Fruit fly (Drosophila melanogaster): ENCODE measurements around the gene Gart.

Gene Gart

dm6 chr2L:7023614-7024259, at the start of gene Gart (continued):
- TF ChIP-seq CG31627 (GFP tag; optimal IDR thresholded peaks at IDR 0.05) (peak; percentile 89), CG6163 (GFP tag; IDR thresholded peaks at IDR 0.05) (peak; percentile 80), CG9139 (GFP tag; optimal IDR thresholded peaks at IDR 0.05) (no peak), Hr4 (GFP tag; optimal IDR thresholded peaks at IDR 0.05) (peak; percentile 73), Eip93F (GFP tag; optimal IDR thresholded peaks at IDR 0.05) (peak; percentile 77), vri (GFP tag; optimal IDR thresholded peaks at IDR 0.05) (peak; percentile 87), CG7368 (GFP tag; optimal IDR thresholded peaks at IDR 0.05) (peak; percentile 13), CG8319 (GFP tag; optimal IDR thresholded peaks at IDR 0.05) (no peak), CG32006 (GFP tag; optimal IDR thresholded peaks at IDR 0.05) (peak; percentile 74)

DNA sequence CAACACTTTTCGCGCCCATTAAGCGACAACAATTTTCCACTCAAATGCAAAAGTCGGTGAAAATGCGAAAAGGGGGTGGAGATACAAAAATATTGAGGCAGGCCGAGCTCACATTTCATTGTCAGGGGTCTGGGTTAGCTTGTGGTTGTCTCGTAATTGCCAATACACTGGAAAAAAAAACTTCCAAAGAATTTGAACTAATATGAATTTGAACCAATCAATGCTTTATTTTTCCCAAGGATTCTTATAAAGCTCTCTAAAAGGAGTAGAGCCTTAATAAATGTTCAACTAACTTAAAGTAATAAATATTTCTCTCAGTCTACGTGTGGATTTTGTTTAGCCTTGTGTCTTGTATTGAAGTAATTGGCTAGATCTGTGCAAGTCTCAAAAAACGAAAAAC, 49.3 kb upstream of the Gart start:
- TF ChIP-seq CG11902 (GFP tag; optimal IDR thresholded peaks at IDR 0.05) (no peak), CG11294 (GFP tag; IDR thresholded peaks at IDR 0.05) (peak; percentile 58), CG6808 (GFP tag; optimal IDR thresholded peaks at IDR 0.05) (no peak), CG6792 (GFP tag; optimal IDR thresholded peaks at IDR 0.05) (peak; percentile 10), CG34406 (GFP tag; optimal IDR thresholded peaks at IDR 0.05) (no peak), CG4318 (GFP tag; optimal IDR thresholded peaks at IDR 0.05) (peak; percentile 43), CG10669 (GFP tag; optimal IDR thresholded peaks at IDR 0.05) (peak; percentile 32), CG16779 (tag; optimal IDR thresholded peaks at IDR 0.05) (no peak), CG1621 (tag; optimal IDR thresholded peaks at IDR 0.05) (no peak), fd85E (GFP tag; optimal IDR thresholded peaks at IDR 0.05) (no peak), CG3032 (tag; optimal IDR thresholded peaks at IDR 0.05) (peak; percentile 13), CG11762 (GFP tag; optimal IDR thresholded peaks at IDR 0.05; ENCODE audit: insufficient read depth) (peak; percentile 21), CG3919 (GFP tag; optimal IDR thresholded peaks at IDR 0.05) (peak; percentile 52), lz (GFP tag; optimal IDR thresholded peaks at IDR 0.05) (no peak), dac (GFP tag; optimal IDR thresholded peaks at IDR 0.05) (peak; percentile 48), CG8632 (GFP tag; optimal IDR thresholded peaks at IDR 0.05) (peak; percentile 1), topi (GFP tag; optimal IDR thresholded peaks at IDR 0.05) (peak; percentile 26), Eip75B (GFP tag; optimal IDR thresholded peaks at IDR 0.05) (peak; percentile 15), CG31627 (GFP tag; optimal IDR thresholded peaks at IDR 0.05) (peak; percentile 14), Met (GFP tag; optimal IDR thresholded peaks at IDR 0.05) (no peak), Blimp-1 (GFP tag; optimal IDR thresholded peaks at IDR 0.05) (no peak), Hr39 (GFP tag; optimal IDR thresholded peaks at IDR 0.05) (peak; percentile 8), Sox14 (GFP tag; optimal IDR thresholded peaks at IDR 0.05) (peak; percentile 22), CG9139 (GFP tag; optimal IDR thresholded peaks at IDR 0.05) (no peak), spab (GFP tag; optimal IDR thresholded peaks at IDR 0.05) (peak; percentile 14), achi (GFP tag; optimal IDR thresholded peaks at IDR 0.05) (peak; percentile 44), pdm3 (GFP tag; optimal IDR thresholded peaks at IDR 0.05) (peak; percentile 57), vri (GFP tag; optimal IDR thresholded peaks at IDR 0.05) (no peak), OdsH (GFP tag; optimal IDR thresholded peaks at IDR 0.05) (peak; percentile 56), acj6 (GFP tag; optimal IDR thresholded peaks at IDR 0.05) (peak; percentile 45), eg (GFP tag; IDR thresholded peaks at IDR 0.05) (peak; percentile 82), CG6163 (GFP tag; IDR thresholded peaks at IDR 0.05) (peak; percentile 77; the same call in 2 of the 3 replicates), Eip78C (GFP tag) (peak; percentile 85), Sox15 (GFP tag; optimal IDR thresholded peaks at IDR 0.05) (no peak), Ets21C (GFP tag; optimal IDR thresholded peaks at IDR 0.05) (no peak), fd59A (GFP tag; optimal IDR thresholded peaks at IDR 0.05) (no peak), salr (GFP tag; optimal IDR thresholded peaks at IDR 0.05) (peak in 1 of 2 experiments; percentile 46), CG32006 (GFP tag; optimal IDR thresholded peaks at IDR 0.05) (peak; percentile 80), CG6854 (GFP tag; optimal IDR thresholded peaks at IDR 0.05) (no peak), CG8119 (GFP tag; IDR thresholded peaks at IDR 0.05) (peak; percentile 75), CG15336 (GFP tag; IDR thresholded peaks at IDR 0.05) (peak; percentile 77), svp (GFP tag) (no peak), net (GFP tag; optimal IDR thresholded peaks at IDR 0.05) (peak; percentile 26), ss (GFP tag; optimal IDR thresholded peaks at IDR 0.05) (no peak), Ets96B (tag; optimal IDR thresholded peaks at IDR 0.05) (peak; percentile 36)

Data from whole organism, prepupa.